Worm (Caenorhabditis elegans) whole organism, mixed stage, embryonic: Measurements from ENCODE around the gene pat-3.

Source experiments
- M03D4.4 ChIP-seq: sonication (generic microtip); optimal IDR thresholded peaks from 2 replicates; lab custom pipeline; 2017; ENCODE audit warnings: mild to moderate bottlenecking, missing genetic modification characterization, missing compliant biosample characterization
- blmp-1 ChIP-seq: fragments of 150-350 bp; optimal IDR thresholded peaks from 2 replicates; lab custom pipeline; 2014; ENCODE audit warnings: missing biosample characterization, missing genetic modification characterization
- ceh-43 ChIP-seq: fragments of 200-800 bp; sonication (Bioruptor generic); optimal IDR thresholded peaks from 2 replicates; lab custom pipeline; 2018; ENCODE audit warnings: mild to moderate bottlenecking, missing genetic modification characterization, moderate library complexity, missing compliant biosample characterization
- ceh-83 ChIP-seq: fragments of 200-800 bp; sonication (Bioruptor generic); optimal IDR thresholded peaks from 2 replicates; lab custom pipeline; 2018; ENCODE audit warnings: mild to moderate bottlenecking, missing genetic modification characterization, missing compliant biosample characterization
- ces-1 ChIP-seq: fragments of 150-350 bp; optimal IDR thresholded peaks from 2 replicates; lab custom pipeline; 2014; ENCODE audit warnings: missing biosample characterization, missing genetic modification reagents, missing genetic modification characterization
- cnd-1 ChIP-seq: fragments of 200-800 bp; sonication (Bioruptor generic); optimal IDR thresholded peaks from 2 replicates; lab custom pipeline; 2018; ENCODE audit warnings: mild to moderate bottlenecking, missing genetic modification characterization, missing compliant biosample characterization
- drap-1 ChIP-seq: fragments of 200-800 bp; sonication (Bioruptor generic); optimal IDR thresholded peaks from 3 replicates; lab custom pipeline; 2018; ENCODE audit warnings: mild to moderate bottlenecking, missing genetic modification characterization, missing compliant biosample characterization
- elt-1 ChIP-seq: sonication (generic microtip); optimal IDR thresholded peaks from 2 replicates; lab custom pipeline; 2017; ENCODE audit warnings: missing genetic modification characterization, mild to moderate bottlenecking, missing compliant biosample characterization, antibody characterized with exemption, moderate library complexity, borderline replicate concordance; ENCODE audit not compliant: insufficient read depth
- elt-3 ChIP-seq: fragments of 150-350 bp; optimal IDR thresholded peaks from 2 replicates; lab custom pipeline; 2014; ENCODE audit warnings: missing biosample characterization, missing genetic modification characterization
- flh-1 ChIP-seq: fragments of 200-800 bp; sonication (Bioruptor generic); optimal IDR thresholded peaks from 2 replicates; lab custom pipeline; 2018; ENCODE audit warnings: mild to moderate bottlenecking, missing genetic modification characterization, moderate library complexity, missing compliant biosample characterization
- ham-2 ChIP-seq: fragments of 200-800 bp; sonication (Bioruptor generic); optimal IDR thresholded peaks from 2 replicates; lab custom pipeline; 2018; ENCODE audit warnings: mild to moderate bottlenecking, missing genetic modification characterization, missing compliant biosample characterization
- hlh-1 ChIP-seq: fragments of 150-350 bp; optimal IDR thresholded peaks from 2 replicates; lab custom pipeline; 2014; ENCODE audit warnings: missing biosample characterization, missing genetic modification reagents, missing genetic modification characterization
- mab-5 ChIP-seq: fragments of 150-350 bp; optimal IDR thresholded peaks from 2 replicates; lab custom pipeline; 2014; ENCODE audit warnings: missing biosample characterization, missing genetic modification characterization
- mls-2 ChIP-seq: sonication (generic microtip); optimal IDR thresholded peaks from 2 replicates; lab custom pipeline; 2016; ENCODE audit warnings: mild to moderate bottlenecking, missing genetic modification characterization, moderate library complexity, missing compliant biosample characterization
- nhr-12 ChIP-seq: fragments of 150-350 bp; optimal IDR thresholded peaks from 2 replicates; lab custom pipeline; 2014; ENCODE audit warnings: missing biosample characterization, missing genetic modification characterization
- nhr-2 ChIP-seq: fragments of 150-350 bp; optimal IDR thresholded peaks from 2 replicates; lab custom pipeline; 2014; ENCODE audit warnings: missing biosample characterization, missing genetic modification characterization
- nhr-237 ChIP-seq: fragments of 150-350 bp; optimal IDR thresholded peaks from 2 replicates; lab custom pipeline; 2014; ENCODE audit warnings: missing biosample characterization, missing genetic modification characterization
- nhr-28 ChIP-seq: fragments of 150-350 bp; optimal IDR thresholded peaks from 2 replicates; lab custom pipeline; 2014; ENCODE audit warnings: missing biosample characterization, missing genetic modification characterization
- pha-4 ChIP-seq: fragments of 150-350 bp; optimal IDR thresholded peaks from 2 replicates; lab custom pipeline; 2018; ENCODE audit warnings: missing biosample characterization, missing genetic modification reagents, missing genetic modification characterization
- sem-2 ChIP-seq: fragments of 200-800 bp; sonication (Bioruptor generic); optimal IDR thresholded peaks from 2 replicates; lab custom pipeline; 2018; ENCODE audit warnings: mild to moderate bottlenecking, missing genetic modification characterization, missing compliant biosample characterization
- snpc-4 ChIP-seq: fragments of 150-350 bp; optimal IDR thresholded peaks from 2 replicates; lab custom pipeline; 2014; ENCODE audit warnings: missing biosample characterization, missing genetic modification characterization
- sptf-1 ChIP-seq: sonication (generic microtip); optimal IDR thresholded peaks from 2 replicates; lab custom pipeline; 2017; ENCODE audit warnings: mild to moderate bottlenecking, missing genetic modification characterization, moderate library complexity, missing compliant biosample characterization
- unc-120 ChIP-seq: sonication (generic microtip); optimal IDR thresholded peaks from 2 replicates; lab custom pipeline; 2017; ENCODE audit warnings: missing genetic modification characterization, missing compliant biosample characterization; ENCODE audit not compliant: poor library complexity, severe bottlenecking
- unc-39 ChIP-seq: fragments of 150-350 bp; optimal IDR thresholded peaks from 2 replicates; lab custom pipeline; 2014; ENCODE audit warnings: missing biosample characterization, missing genetic modification characterization
- unc-62 ChIP-seq: fragments of 150-350 bp; optimal IDR thresholded peaks from 2 replicates; lab custom pipeline; 2014; ENCODE audit warnings: missing biosample characterization, missing genetic modification reagents, missing genetic modification characterization
- zip-8 ChIP-seq: fragments of 150-350 bp; optimal IDR thresholded peaks from 2 replicates; lab custom pipeline; 2014; ENCODE audit warnings: missing biosample characterization, missing genetic modification characterization
- ztf-11 ChIP-seq: fragments of 150-350 bp; optimal IDR thresholded peaks from 2 replicates; lab custom pipeline; 2014; ENCODE audit warnings: missing biosample characterization, missing genetic modification characterization

The pat-3 gene

DNA sequence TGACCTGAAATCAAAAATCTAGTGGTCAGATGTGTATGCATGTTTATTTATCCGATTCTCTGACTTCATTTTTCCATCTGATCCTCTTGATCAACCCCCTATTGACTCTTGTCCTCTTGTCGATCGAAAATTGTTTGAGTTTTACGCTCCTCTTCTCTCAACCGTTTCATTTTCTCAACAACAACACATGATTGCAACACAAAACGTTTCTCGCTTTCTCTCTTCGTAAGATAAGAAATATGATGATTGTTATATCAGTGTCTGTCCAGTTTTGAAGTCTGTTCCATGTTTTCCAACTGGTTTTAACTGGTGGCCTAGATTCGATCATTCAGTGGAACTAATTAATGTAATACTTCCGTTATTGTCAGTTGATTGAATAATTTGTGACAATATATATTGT, 38.1 kb upstream of the pat-3 start:
- TF ChIP-seq unc-62 (GFP tag; lab: Kevin White, UChicago) (peak; percentile 34), snpc-4 (tag; lab: Kevin White, UChicago) (no peak)

- TF ChIP-seq sptf-1 (tag; lab: Kevin White, UChicago): no peak
- TF ChIP-seq hlh-1 (tag; lab: Kevin White, UChicago): no peak
- TF ChIP-seq elt-1 (tag; lab: Kevin White, UChicago): no peak
Observed at ce11 chrIII:3935808-3936207, 21.9 kb upstream of the pat-3 start, which contains the start of gene npl-10. TSS of gene npl-10 (minus strand) at chrIII:3935908.

- TF ChIP-seq M03D4.4 (tag; lab: Kevin White, UChicago) (no peak), nhr-12 (tag; lab: Kevin White, UChicago) (no peak), zip-8 (no peak)
Observed at ce11 chrIII:3931423-3931822, 17.5 kb upstream of the pat-3 start, which contains the start of gene F37A8.2. TSS of gene F37A8.2 (minus strand) at chrIII:3931523.

- TF ChIP-seq hlh-1 (tag; lab: Kevin White, UChicago) (no peak), sptf-1 (tag; lab: Kevin White, UChicago) (no peak), flh-1 (no peak), drap-1 (GFP tag; lab: Kevin White, UChicago) (no peak), cnd-1 (tag; lab: Kevin White, UChicago) (no peak), ceh-83 (GFP tag; lab: Kevin White, UChicago) (no peak), mls-2 (tag; lab: Kevin White, UChicago) (no peak), nhr-237 (no peak), ham-2 (GFP tag; lab: Kevin White, UChicago) (no peak)
Observed at ce11 chrIII:3928136-3928535, 14.2 kb upstream of the pat-3 start, which contains the start of gene F37A8.1. TSS of gene F37A8.1 (plus strand) at chrIII:3928436.

DNA sequence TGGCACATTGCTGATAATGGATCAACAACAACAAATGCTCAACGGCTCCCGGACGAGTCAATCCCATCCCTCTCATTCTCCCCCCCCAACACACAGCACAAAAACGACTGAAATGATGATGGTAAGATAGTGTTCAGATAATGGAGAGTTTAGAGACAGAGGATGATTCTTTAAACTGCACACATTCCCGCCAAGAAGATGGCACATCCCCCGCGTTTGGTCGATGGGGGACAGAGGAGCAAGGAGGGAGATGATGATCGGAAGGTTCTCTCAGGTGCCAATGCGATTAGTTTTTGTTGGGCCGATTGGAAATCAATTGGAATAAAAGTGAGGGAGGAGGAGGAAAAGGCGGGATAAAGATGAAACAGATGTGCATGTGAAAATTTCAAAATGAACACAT, 13.5 kb upstream of the pat-3 start:
- TF ChIP-seq unc-120 (peak; percentile 93), elt-3 (no peak), hlh-1 (tag; lab: Kevin White, UChicago) (peak; percentile 49), unc-62 (GFP tag; lab: Kevin White, UChicago) (peak; percentile 48)

ce11 chrIII:3926801-3927200, 12.9 kb upstream of the pat-3 start:
- TF ChIP-seq sem-2 (GFP tag; lab: Kevin White, UChicago): no peak
- no peak for TF ChIP-seq ztf-11 (tag; lab: Kevin White, UChicago)
- no peak for TF ChIP-seq zip-8
- TF ChIP-seq cnd-1 (tag; lab: Kevin White, UChicago): no peak
- TF ChIP-seq nhr-28 (tag; lab: Kevin White, UChicago): no peak
- no peak for TF ChIP-seq unc-39 (tag; lab: Kevin White, UChicago)
- TF ChIP-seq flh-1: no peak
- TF ChIP-seq ham-2 (GFP tag; lab: Kevin White, UChicago): no peak
- TF ChIP-seq ceh-43 (GFP tag; lab: Kevin White, UChicago): no peak
- no peak for TF ChIP-seq ceh-83 (GFP tag; lab: Kevin White, UChicago)
- TF ChIP-seq ces-1: no peak
- TF ChIP-seq pha-4: no peak
- TF ChIP-seq nhr-2 (tag; lab: Kevin White, UChicago): no peak
- TF ChIP-seq unc-62 (GFP tag; lab: Kevin White, UChicago): no peak

ce11 chrIII:3926116-3926515, 12.2 kb upstream of the pat-3 start, which contains the start of gene ZK1058.9:
TSS of gene ZK1058.9 (minus strand) at chrIII:3926216.
- no peak for TF ChIP-seq mab-5 (tag; lab: Kevin White, UChicago)
- TF ChIP-seq blmp-1: no peak
- no peak for TF ChIP-seq ham-2 (GFP tag; lab: Kevin White, UChicago)
- no peak for TF ChIP-seq ces-1
